Fruit fly (Drosophila melanogaster) whole organism, wandering third instar larva: Measurements from ENCODE around the gene Tmem43.

Source experiments
- Abd-B ChIP-seq: fragments of >200 bp; optimal IDR thresholded peaks from 2 replicates; lab custom pipeline; 2017; ENCODE audit warnings: missing biosample characterization, missing genetic modification characterization
- CG32264 ChIP-seq: fragments of 200-800 bp; sonication (Bioruptor generic); optimal IDR thresholded peaks from 2 replicates; lab custom pipeline; 2016; ENCODE audit warnings: missing biosample characterization, missing genetic modification characterization
- CG9705 ChIP-seq: fragments of 200-800 bp; sonication (Bioruptor generic); optimal IDR thresholded peaks from 2 replicates; lab custom pipeline; 2018; ENCODE audit warnings: missing biosample characterization, mild to moderate bottlenecking, missing genetic modification characterization
- CrebA ChIP-seq: fragments of 200-800 bp; sonication (Bioruptor generic); optimal IDR thresholded peaks from 2 replicates; lab custom pipeline; 2016; ENCODE audit warnings: missing biosample characterization, mild to moderate bottlenecking, missing genetic modification characterization, borderline replicate concordance
- Dfd ChIP-seq: fragments of >200 bp; optimal IDR thresholded peaks from 2 replicates; lab custom pipeline; 2017; ENCODE audit warnings: missing biosample characterization, missing genetic modification characterization
- Dif ChIP-seq: fragments of 200-275, 200-300 bp; sonication (Bioruptor generic); optimal IDR thresholded peaks from 2 replicates; lab custom pipeline; 2018; ENCODE audit warnings: missing biosample characterization, missing genetic modification characterization; ENCODE audit not compliant: partially characterized antibody
- HLH106 ChIP-seq: fragments of 200-800 bp; optimal IDR thresholded peaks from 3 replicates; lab custom pipeline; 2019; ENCODE audit warnings: missing biosample characterization, mild to moderate bottlenecking, missing genetic modification characterization, moderate library complexity
- Hnf4 ChIP-seq: fragments of 200-800 bp; sonication (Bioruptor generic); optimal IDR thresholded peaks from 2 replicates; lab custom pipeline; 2016; ENCODE audit warnings: missing biosample characterization, mild to moderate bottlenecking, missing genetic modification characterization
- Hr78 ChIP-seq: fragments of >200 bp; optimal IDR thresholded peaks from 2 replicates; lab custom pipeline; 2017; ENCODE audit warnings: missing biosample characterization, missing genetic modification characterization
- Hr83 ChIP-seq: fragments of 200-300 bp; sonication (Bioruptor generic); optimal IDR thresholded peaks from 2 replicates; lab custom pipeline; 2016; ENCODE audit warnings: missing biosample characterization, mild to moderate bottlenecking, missing genetic modification characterization, moderate library complexity; ENCODE audit not compliant: poor library complexity, severe bottlenecking
- Jra ChIP-seq: sonication (Bioruptor generic); optimal IDR thresholded peaks from 2 replicates; lab custom pipeline; 2016; ENCODE audit warnings: missing biosample characterization, missing genetic modification characterization
- Mio ChIP-seq: sonication (Bioruptor generic); optimal IDR thresholded peaks from 2 replicates; lab custom pipeline; 2016; ENCODE audit warnings: missing biosample characterization, missing genetic modification characterization
- Myc ChIP-seq: fragments of >200 bp; optimal IDR thresholded peaks from 2 replicates; lab custom pipeline; 2017
- N ChIP-seq: fragments of >200 bp; optimal IDR thresholded peaks from 2 replicates; lab custom pipeline; 2018; ENCODE audit warnings: missing biosample characterization, missing external identifiers, missing genetic modification characterization
- Rel ChIP-seq, 2 experiments: fragments of 200-800 bp; sonication (Bioruptor generic) in 1 of 2; optimal IDR thresholded peaks; 2 replicates in 1 of 2; 3 replicates in 1 of 2; lab custom pipeline; 2016 to 2019; ENCODE audit warnings: mild to moderate bottlenecking in 2 of 2, missing biosample characterization in 2 of 2, missing genetic modification characterization in 2 of 2, moderate library complexity in 1 of 2
- Sp1 ChIP-seq: fragments of 200-800 bp; sonication (Bioruptor generic); optimal IDR thresholded peaks from 3 replicates; lab custom pipeline; 2019; ENCODE audit warnings: missing biosample characterization, mild to moderate bottlenecking, missing genetic modification characterization, moderate library complexity
- br ChIP-seq: fragments of 200-800 bp; sonication (Bioruptor generic); optimal IDR thresholded peaks from 2 replicates; lab custom pipeline; 2016; ENCODE audit warnings: missing biosample characterization, missing genetic modification characterization
- brk ChIP-seq: fragments of 200-800 bp; sonication (Bioruptor generic); optimal IDR thresholded peaks from 2 replicates; lab custom pipeline; 2016; ENCODE audit warnings: missing biosample characterization, mild to moderate bottlenecking, missing genetic modification characterization
- dl ChIP-seq, 2 experiments: fragments of 175-275, 200-275 bp in 1 of 2; fragments of 200-275 bp in 1 of 2; sonication (Bioruptor generic); optimal IDR thresholded peaks; lab custom pipeline; 2018; ENCODE audit warnings: mild to moderate bottlenecking in 2 of 2, missing biosample characterization in 2 of 2, missing genetic modification characterization in 2 of 2, moderate library complexity in 2 of 2; ENCODE audit not compliant: partially characterized antibody in 2 of 2, insufficient read depth in 1 of 2
- dmrt93B ChIP-seq: fragments of 200-800 bp; sonication (Bioruptor generic); optimal IDR thresholded peaks from 2 replicates; lab custom pipeline; 2018; ENCODE audit warnings: missing biosample characterization, mild to moderate bottlenecking, missing genetic modification characterization
- dsf ChIP-seq: sonication (Bioruptor generic); optimal IDR thresholded peaks from 2 replicates; lab custom pipeline; 2016; ENCODE audit warnings: missing biosample characterization, missing genetic modification characterization, borderline replicate concordance
- ey ChIP-seq: fragments of 200-800 bp; sonication (Bioruptor generic); optimal IDR thresholded peaks from 2 replicates; lab custom pipeline; 2016; ENCODE audit warnings: missing biosample characterization, missing genetic modification characterization
- foxo ChIP-seq, 2 experiments: fragments of 200-800 bp; sonication (Bioruptor generic); optimal IDR thresholded peaks; 2 replicates in 1 of 2; 3 replicates in 1 of 2; lab custom pipeline; 2016 to 2017; ENCODE audit warnings: missing biosample characterization in 2 of 2, missing genetic modification characterization in 2 of 2
- fru ChIP-seq: fragments of 200-800 bp; sonication (Bioruptor generic); optimal IDR thresholded peaks from 3 replicates; lab custom pipeline; 2016; ENCODE audit warnings: missing biosample characterization, mild to moderate bottlenecking, missing genetic modification characterization
- h ChIP-seq: fragments of 200-800 bp; sonication (Bioruptor generic); optimal IDR thresholded peaks from 3 replicates; lab custom pipeline; 2016; ENCODE audit warnings: missing biosample characterization, mild to moderate bottlenecking, missing genetic modification characterization
- lola ChIP-seq: fragments of >200 bp; optimal IDR thresholded peaks from 2 replicates; lab custom pipeline; 2017; ENCODE audit warnings: missing biosample characterization, missing genetic modification characterization
- pan ChIP-seq: fragments of >200 bp; optimal IDR thresholded peaks from 2 replicates; lab custom pipeline; 2017
- psq ChIP-seq: fragments of 200-800 bp; sonication (Bioruptor generic); optimal IDR thresholded peaks from 3 replicates; lab custom pipeline; 2017; ENCODE audit warnings: missing biosample characterization, mild to moderate bottlenecking, missing genetic modification characterization, moderate library complexity
- rgr ChIP-seq: fragments of 200-800 bp; sonication (Bioruptor generic); optimal IDR thresholded peaks from 3 replicates; lab custom pipeline; 2016; ENCODE audit warnings: missing biosample characterization, mild to moderate bottlenecking, missing genetic modification characterization
- tai ChIP-seq: sonication (Bioruptor generic); optimal IDR thresholded peaks from 2 replicates; lab custom pipeline; 2016; ENCODE audit warnings: missing biosample characterization, missing genetic modification characterization
- usp ChIP-seq: fragments of >200 bp; optimal IDR thresholded peaks from 2 replicates; lab custom pipeline; 2017; ENCODE audit warnings: missing biosample characterization, missing genetic modification characterization
- woc ChIP-seq: sonication (Bioruptor generic); optimal IDR thresholded peaks from 2 replicates; lab custom pipeline; 2016; ENCODE audit warnings: missing biosample characterization, mild to moderate bottlenecking, missing genetic modification characterization

Tmem43 gene

dm6 chr3L:7943046-7943445, 28.1 kb upstream of the Tmem43 start:
- TF ChIP-seq usp (GFP tag; lab: Kevin White, UChicago) (no peak), psq (GFP tag; lab: Kevin White, UChicago) (peak; percentile 29), dmrt93B (GFP tag; lab: Kevin White, UChicago) (peak; percentile 4), Rel (GFP tag; optimal IDR thresholded peaks at IDR 0.05; lab: Kevin White, UChicago) (no peak), Rel (tag; optimal IDR thresholded peaks at IDR 0.05; lab: Kevin White, UChicago) (no peak), lola (GFP tag; lab: Kevin White, UChicago) (no peak)
- TF ChIP-seq, all 38 proteins: peak for 2

dm6 chr3L:7942403-7942952, 27.6 kb upstream of the Tmem43 start:
- no peak for TF ChIP-seq N
- TF ChIP-seq h (GFP tag; lab: Kevin White, UChicago): peak; percentile 34
- peak; percentile 20 for TF ChIP-seq Sp1 (GFP tag; lab: Kevin White, UChicago)
- peak; percentile 42 for TF ChIP-seq CrebA

- no peak for TF ChIP-seq woc
- no peak for TF ChIP-seq dl (GFP tag; optimal IDR thresholded peaks at IDR 0.05; lab: Kevin White, UChicago; ENCODE audit: insufficient read depth in 1 of 2, partially characterized antibody in 2 of 2)
- TF ChIP-seq CG9705 (GFP tag; lab: Kevin White, UChicago): no peak
- TF ChIP-seq h (GFP tag; lab: Kevin White, UChicago): no peak
- TF ChIP-seq, all 38 proteins: peak for 0
Observed at dm6 chr3L:7941514-7941913, 26.6 kb upstream of the Tmem43 start.

dm6 chr3L:7940558-7941238, 25.8 kb upstream of the Tmem43 start:
- peak; percentile 14 for TF ChIP-seq CrebA
- TF ChIP-seq Sp1 (GFP tag; lab: Kevin White, UChicago): no peak

dm6 chr3L:7938638-7939037, 23.7 kb upstream of the Tmem43 start:
- TF ChIP-seq pan (lab: Kevin White, UChicago) (no peak), HLH106 (tag; lab: Kevin White, UChicago) (no peak), Hr83 (GFP tag; lab: Kevin White, UChicago) (no peak), Dfd (GFP tag; lab: Kevin White, UChicago) (no peak), tai (no peak), Myc (no peak), h (GFP tag; lab: Kevin White, UChicago) (no peak), rgr (GFP tag; lab: Kevin White, UChicago) (no peak), Sp1 (GFP tag; lab: Kevin White, UChicago) (no peak), CrebA (no peak), Abd-B (GFP tag; lab: Kevin White, UChicago) (no peak), dl (GFP tag; optimal IDR thresholded peaks at IDR 0.05; lab: Kevin White, UChicago; ENCODE audit: insufficient read depth in 1 of 2, partially characterized antibody in 2 of 2) (no peak), foxo (GFP tag; optimal IDR thresholded peaks at IDR 0.05; lab: Kevin White, UChicago) (no peak), lola (GFP tag; lab: Kevin White, UChicago) (no peak), CG9705 (GFP tag; lab: Kevin White, UChicago) (no peak), Mio (GFP tag; lab: Kevin White, UChicago) (no peak), Hnf4 (no peak), dsf (GFP tag; lab: Kevin White, UChicago) (no peak)

- TF ChIP-seq br (GFP tag; lab: Kevin White, UChicago): no peak
- TF ChIP-seq Dfd (GFP tag; lab: Kevin White, UChicago): no peak
- no peak for TF ChIP-seq Hr83 (GFP tag; lab: Kevin White, UChicago)
- TF ChIP-seq Hr78 (GFP tag; lab: Kevin White, UChicago): no peak
- TF ChIP-seq psq (GFP tag; lab: Kevin White, UChicago): peak; percentile 63
- no peak for TF ChIP-seq Rel (GFP tag; optimal IDR thresholded peaks at IDR 0.05; lab: Kevin White, UChicago)
- peak; percentile 56 for TF ChIP-seq Rel (tag; optimal IDR thresholded peaks at IDR 0.05; lab: Kevin White, UChicago)
- no peak for TF ChIP-seq Jra
- TF ChIP-seq Myc: no peak
- no peak for TF ChIP-seq lola (GFP tag; lab: Kevin White, UChicago)
- TF ChIP-seq brk (GFP tag; lab: Kevin White, UChicago): peak; percentile 7
- no peak for TF ChIP-seq Mio (GFP tag; lab: Kevin White, UChicago)
- no peak for TF ChIP-seq CG32264
- TF ChIP-seq HLH106 (tag; lab: Kevin White, UChicago): no peak
- TF ChIP-seq woc: no peak
- no peak for TF ChIP-seq foxo (GFP tag; optimal IDR thresholded peaks at IDR 0.05; lab: Kevin White, UChicago)
- TF ChIP-seq rgr (GFP tag; lab: Kevin White, UChicago): no peak
- TF ChIP-seq fru (GFP tag; lab: Kevin White, UChicago): no peak
- no peak for TF ChIP-seq ey (GFP tag; lab: Kevin White, UChicago)
- no peak for TF ChIP-seq Dif (GFP tag; lab: Kevin White, UChicago)
Observed at dm6 chr3L:7935933-7936494, 21.1 kb upstream of the Tmem43 start, which contains the start of the genes syd and Srp9. Gene syd, minus strand, starts transcription at chr3L:7936120. Gene Srp9, plus strand, starts transcription at chr3L:7936373.
